Worm (Caenorhabditis elegans) whole organism, L4 larva: Measurements from ENCODE around the gene rps-14.

Experiments
- F49E8.2 ChIP-seq: sonication (generic microtip); optimal IDR thresholded peaks from 2 replicates; lab custom pipeline; 2016; ENCODE audit warnings: missing compliant biosample characterization, mild to moderate bottlenecking, missing genetic modification characterization, borderline replicate concordance
- ZK546.5 ChIP-seq, 2 experiments: sonication (generic microtip); optimal IDR thresholded peaks; 2 replicates each; lab custom pipeline; 2017; ENCODE audit warnings: missing biosample characterization in 2 of 2, missing genetic modification characterization in 2 of 2
- aly-2 ChIP-seq: sonication (generic microtip); optimal IDR thresholded peaks from 2 replicates; lab custom pipeline; 2018; ENCODE audit warnings: missing biosample characterization, missing genetic modification characterization
- ama-1 ChIP-seq: fragments of 150-350 bp; optimal IDR thresholded peaks from 2 replicates; lab custom pipeline; 2014; ENCODE audit warnings: inconsistent platforms, mixed read lengths
- dpl-1 ChIP-seq: fragments of 150-350 bp; optimal IDR thresholded peaks from 2 replicates; lab custom pipeline; 2014; ENCODE audit warnings: missing biosample characterization, missing genetic modification reagents, missing genetic modification characterization
- nhr-10 ChIP-seq: fragments of 150-350 bp; optimal IDR thresholded peaks from 2 replicates; lab custom pipeline; 2014; ENCODE audit warnings: missing biosample characterization, missing genetic modification characterization
- nhr-76 ChIP-seq: fragments of 150-350 bp; optimal IDR thresholded peaks from 2 replicates; lab custom pipeline; 2014; ENCODE audit warnings: missing biosample characterization, missing genetic modification characterization
- snpc-4 ChIP-seq: fragments of 150-350 bp; optimal IDR thresholded peaks from 2 replicates; lab custom pipeline; 2014; ENCODE audit warnings: missing biosample characterization, missing genetic modification characterization
- unc-62 ChIP-seq, 3 experiments: fragments of 150-350 bp in 1 of 3; sonication (generic microtip); optimal IDR thresholded peaks in 2 of 3; peaks in 1 of 3; 1 replicate in 1 of 3; 2 replicates in 2 of 3; lab custom pipeline; 2014 to 2017; ENCODE audit warnings: missing biosample characterization in 3 of 3, missing genetic modification characterization in 3 of 3, missing genetic modification reagents in 3 of 3, missing genotype in 1 of 3
- zag-1 ChIP-seq: fragments of 150-350 bp; optimal IDR thresholded peaks from 2 replicates; lab custom pipeline; 2014; ENCODE audit warnings: missing biosample characterization, missing genetic modification characterization
- zfp-3 ChIP-seq: fragments of 200-800 bp; sonication (Bioruptor generic); conservative IDR thresholded peaks from 2 replicates; pipeline ENCODE4 v1.3.6; 2022; ENCODE audit warnings: missing genetic modification reagents, missing genetic modification characterization, missing compliant biosample characterization

ce11 chrIII:7216226-7216625 lies 36.8 kb upstream of the rps-14 start, which contains the start of gene R151.1:
- TF ChIP-seq ama-1 (no peak), aly-2 (no peak), dpl-1 (GFP tag; lab: Kevin White, UChicago) (no peak), unc-62 (GFP tag; optimal IDR thresholded peaks at IDR 0.05 in 1 of 2; lab: Kevin White, UChicago) (no peak), unc-62 (tag; optimal IDR thresholded peaks at IDR 0.05; lab: Kevin White, UChicago) (no peak), nhr-76 (tag; lab: Kevin White, UChicago) (no peak), ZK546.5 (tag; optimal IDR thresholded peaks at IDR 0.05; lab: Kevin White, UChicago) (no peak), snpc-4 (tag; lab: Kevin White, UChicago) (no peak), F49E8.2 (no peak), zag-1 (tag; lab: Kevin White, UChicago) (no peak), nhr-10 (tag; lab: Kevin White, UChicago) (no peak), zfp-3 (no peak)
